Worm (Caenorhabditis elegans): Measurements from ENCODE around the gene cyp-13A2.
A peak's percentile ranks its signal among the peaks of the same experiment; 100 is the strongest.

Gene cyp-13A2

DNA sequence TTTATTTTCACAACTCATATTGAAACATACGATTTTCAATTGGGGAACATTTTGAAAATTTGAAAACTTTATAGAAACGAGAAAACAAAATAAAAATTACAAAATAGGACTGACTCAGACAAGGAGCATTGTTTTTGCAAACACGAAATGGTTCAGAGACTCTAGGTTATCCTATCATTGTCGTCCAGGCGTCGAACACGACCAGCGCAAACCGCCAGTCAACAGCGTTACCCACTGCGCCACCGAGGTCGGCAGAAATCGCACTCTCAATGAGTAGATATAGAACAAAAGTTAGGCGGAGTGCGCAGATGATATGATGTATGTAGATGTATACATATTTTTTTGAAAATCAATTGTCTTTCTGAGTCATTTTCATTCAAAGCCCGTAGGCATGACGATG lies 12.8 kb downstream of the cyp-13A2 start:
- TF ChIP-seq aly-2 (tag; optimal IDR thresholded peaks at IDR 0.05), result no peak
- TF ChIP-seq ztf-4 (tag; optimal IDR thresholded peaks at IDR 0.05), result no peak
- peak; percentile 3 for TF ChIP-seq R02D3.7 (tag; optimal IDR thresholded peaks at IDR 0.05)
- peak; percentile 43 for TF ChIP-seq nhr-129 (tag; optimal IDR thresholded peaks at IDR 0.05)
- no peak for TF ChIP-seq skn-1 (tag; optimal IDR thresholded peaks at IDR 0.05)
- TF ChIP-seq sem-4 (tag; optimal IDR thresholded peaks at IDR 0.05), result peak; percentile 47
- no peak for TF ChIP-seq ceh-16 (tag; optimal IDR thresholded peaks at IDR 0.05)
- TF ChIP-seq crh-2 (tag; optimal IDR thresholded peaks at IDR 0.05), result peak; percentile 59
- no peak for TF ChIP-seq ama-1 (optimal IDR thresholded peaks at IDR 0.05)
- TF ChIP-seq nhr-21 (tag; optimal IDR thresholded peaks at IDR 0.05), result peak; percentile 67
- TF ChIP-seq sma-3 (GFP tag; optimal IDR thresholded peaks at IDR 0.05), result peak; percentile 82
- peak; percentile 49 for TF ChIP-seq F13H6.1 (tag; optimal IDR thresholded peaks at IDR 0.05)
- peak; percentile 60 for TF ChIP-seq Y55F3AM.14 (GFP tag; optimal IDR thresholded peaks at IDR 0.05)
- peak; percentile 6 for TF ChIP-seq nhr-25 (tag; optimal IDR thresholded peaks at IDR 0.05)
- TF ChIP-seq fos-1 (tag; optimal IDR thresholded peaks at IDR 0.05), result peak; percentile 52
- no peak for TF ChIP-seq ZK546.5 (tag; optimal IDR thresholded peaks at IDR 0.05)
- peak; percentile 45 for TF ChIP-seq gmeb-1 (tag; optimal IDR thresholded peaks at IDR 0.05)
- peak; percentile 74 for TF ChIP-seq sma-9 (GFP tag; optimal IDR thresholded peaks at IDR 0.05)
- no peak for TF ChIP-seq sma-9 (tag; optimal IDR thresholded peaks at IDR 0.05)
- peak; percentile 27 for TF ChIP-seq mab-5 (tag; optimal IDR thresholded peaks at IDR 0.05)
- TF ChIP-seq elt-1 (tag; optimal IDR thresholded peaks at IDR 0.05), result no peak
- TF ChIP-seq nhr-12 (tag; optimal IDR thresholded peaks at IDR 0.05), result no peak
- TF ChIP-seq elt-3 (tag; optimal IDR thresholded peaks at IDR 0.05), result no peak
- no peak for TF ChIP-seq blmp-1 (tag; optimal IDR thresholded peaks at IDR 0.05; ENCODE audit: insufficient read depth)
- peak; percentile 32 to 43 for TF ChIP-seq lsy-2 (tag; optimal IDR thresholded peaks at IDR 0.05)
- peak; percentile 4 for TF ChIP-seq C34F6.9 (tag; optimal IDR thresholded peaks at IDR 0.05)
- TF ChIP-seq unc-55 (GFP tag; optimal IDR thresholded peaks at IDR 0.05), result peak; percentile 41
- TF ChIP-seq snpc-4 (tag; optimal IDR thresholded peaks at IDR 0.05), result peak; percentile 29
- peak; percentile 52 for TF ChIP-seq lin-13 (GFP tag; optimal IDR thresholded peaks at IDR 0.05)
- no peak for TF ChIP-seq zag-1 (tag; optimal IDR thresholded peaks at IDR 0.05)
- TF ChIP-seq lin-11 (tag; optimal IDR thresholded peaks at IDR 0.05), result peak; percentile 76

ce11 chrII:9773892-9774581 lies 13.4 kb downstream of the cyp-13A2 start, which contains the start of gene ZK1321.4:
Gene ZK1321.4, minus strand, starts transcription at chrII:9773942.
- TF ChIP-seq sma-9 (GFP tag; optimal IDR thresholded peaks at IDR 0.05), result peak; percentile 1
- TF ChIP-seq sma-9 (tag; optimal IDR thresholded peaks at IDR 0.05), result no peak
- no peak for TF ChIP-seq elt-1 (tag; optimal IDR thresholded peaks at IDR 0.05)
- peak; percentile 31 for TF ChIP-seq nhr-129 (tag; optimal IDR thresholded peaks at IDR 0.05)
- TF ChIP-seq ztf-1 (GFP tag; conservative IDR thresholded peaks at IDR 0.05), result no peak
- TF ChIP-seq lin-11 (tag; optimal IDR thresholded peaks at IDR 0.05), result no peak

DNA sequence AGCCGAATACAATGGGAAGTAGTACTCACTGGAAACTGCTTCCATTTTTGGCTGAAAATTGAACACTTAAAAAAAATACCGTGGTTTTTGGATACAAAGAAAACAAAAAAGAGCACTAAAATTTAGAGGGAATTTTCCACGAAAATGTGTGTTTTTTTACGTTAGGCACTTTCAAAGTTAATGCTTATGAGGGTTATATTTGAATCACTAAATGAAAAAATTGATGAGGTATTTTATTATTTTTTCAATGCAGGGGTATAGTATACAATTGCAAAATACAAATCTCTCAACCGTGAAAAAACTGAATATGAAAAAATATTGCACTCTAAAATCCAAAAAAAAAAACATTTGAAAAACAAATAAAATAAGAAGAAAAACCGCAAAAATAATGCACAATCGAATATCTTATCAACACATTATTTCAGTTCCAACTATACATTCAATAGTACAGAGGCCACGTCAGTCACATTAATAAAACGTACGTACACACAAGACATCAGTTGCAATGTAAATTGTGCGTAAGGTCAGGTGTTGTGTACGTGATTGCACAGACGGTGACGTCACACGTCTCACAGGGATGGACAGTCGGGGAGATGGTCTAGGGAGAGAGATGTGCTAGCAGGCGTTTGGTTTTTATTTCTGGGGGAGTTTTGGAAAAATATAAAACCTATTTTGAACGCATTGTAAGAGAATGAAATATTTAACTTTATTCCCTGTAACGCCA lies 17.5 kb downstream of the cyp-13A2 start, which contains the start of gene aqp-10:
Gene aqp-10, minus strand, starts transcription at position 51 of the 724 bp plus-strand sequence.
- peak; percentile 75 for TF ChIP-seq fos-1 (tag; optimal IDR thresholded peaks at IDR 0.05)
- TF ChIP-seq nhr-129 (tag; optimal IDR thresholded peaks at IDR 0.05), result peak; percentile 29
- peak; percentile 1 for TF ChIP-seq sem-4 (tag; optimal IDR thresholded peaks at IDR 0.05)
- no peak for TF ChIP-seq mbf-1 (tag; optimal IDR thresholded peaks at IDR 0.05)
- no peak for TF ChIP-seq ceh-82 (tag; optimal IDR thresholded peaks at IDR 0.05)
- peak; percentile 50 for TF ChIP-seq sma-3 (GFP tag; optimal IDR thresholded peaks at IDR 0.05)
- no peak for TF ChIP-seq nhr-23 (tag; optimal IDR thresholded peaks at IDR 0.05)
- peak; percentile 63 for TF ChIP-seq F13H6.1 (tag; optimal IDR thresholded peaks at IDR 0.05)
- TF ChIP-seq R02D3.7 (tag; optimal IDR thresholded peaks at IDR 0.05), result no peak
- peak; percentile 45 to 76 for TF ChIP-seq lsy-2 (tag; optimal IDR thresholded peaks at IDR 0.05)
- no peak for TF ChIP-seq mab-5 (tag; optimal IDR thresholded peaks at IDR 0.05)
- peak; percentile 23 for TF ChIP-seq nhr-25 (tag; optimal IDR thresholded peaks at IDR 0.05)
- TF ChIP-seq nhr-12 (tag; optimal IDR thresholded peaks at IDR 0.05), result no peak
- no peak for TF ChIP-seq nhr-21 (tag; optimal IDR thresholded peaks at IDR 0.05)
- peak; percentile 53 for TF ChIP-seq C34F6.9 (tag; optimal IDR thresholded peaks at IDR 0.05)
- peak; percentile 63 for TF ChIP-seq gmeb-1 (tag; optimal IDR thresholded peaks at IDR 0.05)
- peak; percentile 71 for TF ChIP-seq sma-9 (GFP tag; optimal IDR thresholded peaks at IDR 0.05)
- TF ChIP-seq sma-9 (tag; optimal IDR thresholded peaks at IDR 0.05), result no peak
- TF ChIP-seq crh-2 (tag; optimal IDR thresholded peaks at IDR 0.05), result peak; percentile 81
